Fruit fly (Drosophila melanogaster): ENCODE measurements around the gene CG32219.

CG32219 gene

DNA sequence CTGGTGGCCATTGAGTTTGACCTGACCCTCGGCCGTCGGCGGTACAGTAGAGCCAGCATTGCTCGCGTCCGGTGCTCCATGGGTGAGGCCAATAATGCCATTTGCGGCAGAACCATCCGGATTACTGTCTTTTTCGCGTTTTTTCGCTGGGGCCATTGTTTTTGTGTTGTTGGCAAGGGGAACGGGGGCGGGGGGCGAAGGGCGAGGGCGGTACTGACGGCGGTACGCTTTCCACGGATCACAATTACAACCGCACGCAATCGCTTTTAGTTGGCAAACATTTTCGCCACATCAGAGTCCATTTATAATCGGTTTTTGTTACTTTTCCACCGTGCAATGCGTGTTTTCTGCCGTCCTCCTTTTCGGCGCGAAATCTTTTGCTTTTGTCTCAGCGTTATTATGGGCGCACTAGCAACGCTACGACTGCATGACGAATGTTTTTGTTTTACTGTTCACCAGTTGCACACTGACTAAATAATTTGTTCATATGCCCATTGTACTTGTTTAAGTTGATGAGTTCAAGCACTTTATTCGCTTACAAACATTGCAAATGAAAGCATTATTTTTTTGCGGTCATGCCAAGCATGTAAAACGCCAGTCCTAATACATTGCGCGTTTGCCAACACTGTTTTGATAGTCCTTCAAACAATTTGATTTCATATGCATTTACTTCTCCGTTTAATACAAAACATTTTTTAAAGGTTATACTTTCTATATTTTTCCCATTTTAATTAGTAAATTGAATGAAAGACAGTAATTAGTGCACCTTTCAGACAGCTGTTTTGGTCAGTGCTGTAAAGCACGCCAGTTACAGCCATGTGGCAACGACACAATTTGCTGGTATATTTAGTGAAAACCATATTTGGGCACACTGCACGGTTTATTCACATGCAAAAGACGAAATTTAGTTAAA is 27.8 kb downstream of the CG32219 start, which contains the start of gene Pfdn6 (continued):
- no peak for TF ChIP-seq CG1832 (GFP tag; optimal IDR thresholded peaks at IDR 0.05)
- TF ChIP-seq CG17359 (tag; optimal IDR thresholded peaks at IDR 0.05) = peak; percentile 59
- no peak for TF ChIP-seq CG7987 (GFP tag; optimal IDR thresholded peaks at IDR 0.05)
- TF ChIP-seq fu2 (GFP tag; optimal IDR thresholded peaks at IDR 0.05) = peak; percentile 82
- no peak for TF ChIP-seq CG11560 (tag; IDR thresholded peaks at IDR 0.05)
- TF ChIP-seq seq (GFP tag; IDR thresholded peaks at IDR 0.05) = peak; percentile 57; the same call in 1 of the 2 replicates
- no peak for TF ChIP-seq kah (GFP tag; optimal IDR thresholded peaks at IDR 0.05)
- peak; percentile 80 for TF ChIP-seq Rfx (GFP tag; IDR thresholded peaks at IDR 0.05)
- TF ChIP-seq CG9215 (GFP tag; IDR thresholded peaks at IDR 0.05) = peak; percentile 56
- peak; percentile 82 for TF ChIP-seq CG8290 (GFP tag; optimal IDR thresholded peaks at IDR 0.05)
- peak; percentile 68 to 77 for TF ChIP-seq CG8290 (tag; optimal IDR thresholded peaks at IDR 0.05)
- no peak for TF ChIP-seq Hmx (GFP tag; optimal IDR thresholded peaks at IDR 0.05)
- peak; percentile 77 for TF ChIP-seq Atf-2 (GFP tag; optimal IDR thresholded peaks at IDR 0.05)
- TF ChIP-seq CG15269 (tag; optimal IDR thresholded peaks at IDR 0.05) = no peak
- TF ChIP-seq ranshi (GFP tag; IDR thresholded peaks at IDR 0.05) = 0 out of 2 replicates have a peak, but pooled peaks have one; percentile 33
- peak; percentile 50 for TF ChIP-seq twi (tag; optimal IDR thresholded peaks at IDR 0.05)
- peak; percentile 41; the same call in 1 of the 3 replicates for TF ChIP-seq B-H1 (GFP tag; IDR thresholded peaks at IDR 0.05)
- peak; percentile 83 for TF ChIP-seq vnd (GFP tag; IDR thresholded peaks at IDR 0.05; ENCODE audit: partially characterized antibody)
- no peak for TF ChIP-seq sc (optimal IDR thresholded peaks at IDR 0.05)
- no peak for TF ChIP-seq sc (GFP tag; optimal IDR thresholded peaks at IDR 0.05)
- peak; percentile 77 for TF ChIP-seq CG2712 (tag; optimal IDR thresholded peaks at IDR 0.05)
- peak; percentile 63 for TF ChIP-seq mam (GFP tag; optimal IDR thresholded peaks at IDR 0.05)
- peak; percentile 73 for TF ChIP-seq CG4404 (GFP tag; IDR thresholded peaks at IDR 0.05)
- peak; percentile 76 for TF ChIP-seq CG4617 (GFP tag; optimal IDR thresholded peaks at IDR 0.05; ENCODE audit: borderline replicate concordance)
- peak; percentile 22; the same call in 1 of the 2 replicates for TF ChIP-seq Dip2 (GFP tag; IDR thresholded peaks at IDR 0.05)
- no peak for TF ChIP-seq tll (GFP tag; optimal IDR thresholded peaks at IDR 0.05)
- TF ChIP-seq danr (GFP tag; IDR thresholded peaks at IDR 0.05) = no peak
- peak; percentile 6 for TF ChIP-seq CG10431 (GFP tag; optimal IDR thresholded peaks at IDR 0.05)
- peak; percentile 65 for TF ChIP-seq CG30020 (tag; optimal IDR thresholded peaks at IDR 0.05)
- TF ChIP-seq HLH3B (GFP tag; IDR thresholded peaks at IDR 0.05) = peak; percentile 72; the same call in 1 of the 2 replicates
- no peak for TF ChIP-seq NK7.1 (GFP tag; optimal IDR thresholded peaks at IDR 0.05)
- TF ChIP-seq CG34376 (GFP tag; optimal IDR thresholded peaks at IDR 0.05) = peak; percentile 56
- TF ChIP-seq hkb (optimal IDR thresholded peaks at IDR 0.05) = peak; percentile 91
- no peak for TF ChIP-seq hkb (GFP tag; IDR thresholded peaks at IDR 0.05)
- TF ChIP-seq CG2202 (tag; optimal IDR thresholded peaks at IDR 0.05) = peak; percentile 25
- peak; percentile 23 for TF ChIP-seq Elba2 (GFP tag; optimal IDR thresholded peaks at IDR 0.05)
- peak; percentile 47 for TF ChIP-seq CG1233 (GFP tag; optimal IDR thresholded peaks at IDR 0.05)
- TF ChIP-seq ken (GFP tag; IDR thresholded peaks at IDR 0.05) = peak; percentile 91
- 0 out of 3 replicates have a peak, but pooled peaks have one; percentile 39 for TF ChIP-seq sr (GFP tag; IDR thresholded peaks at IDR 0.05)
- peak; percentile 52 for TF ChIP-seq repo (GFP tag; optimal IDR thresholded peaks at IDR 0.05)
- no peak for TF ChIP-seq sim (GFP tag; IDR thresholded peaks at IDR 0.05)
- peak; percentile 73 for TF ChIP-seq Bgb (GFP tag; IDR thresholded peaks at IDR 0.05; ENCODE audit: partially characterized antibody)
- peak; percentile 80 for TF ChIP-seq E2f1 (GFP tag; IDR thresholded peaks at IDR 0.05)
- peak; percentile 12 for TF ChIP-seq run (tag; optimal IDR thresholded peaks at IDR 0.05)
- TF ChIP-seq Lim3 (GFP tag; IDR thresholded peaks at IDR 0.05) = no peak
- no peak for TF ChIP-seq CG6254 (GFP tag; optimal IDR thresholded peaks at IDR 0.05)
- 0 out of 2 replicates have a peak, but pooled peaks have one; percentile 25 for TF ChIP-seq Dref (GFP tag; IDR thresholded peaks at IDR 0.05)
- peak; percentile 56 for TF ChIP-seq CG12155 (GFP tag; optimal IDR thresholded peaks at IDR 0.05)
- TF ChIP-seq wdn (GFP tag; IDR thresholded peaks at IDR 0.05) = no peak; the same call in none of the 2 replicates
- TF ChIP-seq CG5180 (GFP tag; optimal IDR thresholded peaks at IDR 0.05) = no peak

Measured in whole organism, embryonic.